Worm (Caenorhabditis elegans) whole organism, early embryonic: ENCODE measurements around the gene C07C7.1.

Experiments used
- aly-1 ChIP-seq: sonication (generic microtip); optimal IDR thresholded peaks from 2 replicates; lab custom pipeline; 2016; ENCODE audit warnings: missing genetic modification characterization, missing compliant biosample characterization
- ama-1 ChIP-seq: fragments of 150-350 bp; optimal IDR thresholded peaks from 2 replicates; lab custom pipeline; 2014
- flt-1 ChIP-seq: fragments of 200-800 bp; sonication (Bioruptor generic); IDR thresholded peaks from 2 replicates; pipeline ENCODE4 v1.3.6; 2022; ENCODE audit warnings: missing genetic modification characterization, missing compliant biosample characterization
- hmbx-1 ChIP-seq: sonication (generic microtip); optimal IDR thresholded peaks from 2 replicates; lab custom pipeline; 2016; ENCODE audit warnings: mild to moderate bottlenecking, missing genetic modification characterization, missing compliant biosample characterization
- scrt-1 ChIP-seq: fragments of 200-800 bp; sonication (Bioruptor generic); IDR thresholded peaks from 2 replicates; pipeline ENCODE4 v1.3.6; 2022; ENCODE audit warnings: missing genetic modification characterization, missing compliant biosample characterization

ce11 chrIV:9159863-9160262 lies 24.8 kb upstream of the C07C7.1 start:
- TF ChIP-seq scrt-1 (GFP tag; lab: Robert Waterston, UW) (no peak), flt-1 (no peak), ama-1 (lab: Kevin White, UChicago) (no peak), hmbx-1 (tag; lab: Kevin White, UChicago) (no peak), aly-1 (tag; lab: Kevin White, UChicago) (no peak)
